Fruit fly (Drosophila melanogaster) whole organism, wandering third instar larva: ENCODE measurements around the gene CG14017.

Experiments
- CG32264 ChIP-seq: fragments of 200-800 bp; sonication (Bioruptor generic); optimal IDR thresholded peaks from 2 replicates; lab custom pipeline; 2016; ENCODE audit warnings: missing biosample characterization, missing genetic modification characterization
- CG9705 ChIP-seq: fragments of 200-800 bp; sonication (Bioruptor generic); optimal IDR thresholded peaks from 2 replicates; lab custom pipeline; 2018; ENCODE audit warnings: missing biosample characterization, mild to moderate bottlenecking, missing genetic modification characterization
- CrebA ChIP-seq: fragments of 200-800 bp; sonication (Bioruptor generic); optimal IDR thresholded peaks from 2 replicates; lab custom pipeline; 2016; ENCODE audit warnings: missing biosample characterization, mild to moderate bottlenecking, missing genetic modification characterization, borderline replicate concordance
- Dfd ChIP-seq: fragments of >200 bp; optimal IDR thresholded peaks from 2 replicates; lab custom pipeline; 2017; ENCODE audit warnings: missing biosample characterization, missing genetic modification characterization
- Dif ChIP-seq: fragments of 200-275, 200-300 bp; sonication (Bioruptor generic); optimal IDR thresholded peaks from 2 replicates; lab custom pipeline; 2018; ENCODE audit warnings: missing biosample characterization, missing genetic modification characterization; ENCODE audit not compliant: partially characterized antibody
- HLH106 ChIP-seq: fragments of 200-800 bp; optimal IDR thresholded peaks from 3 replicates; lab custom pipeline; 2019; ENCODE audit warnings: missing biosample characterization, mild to moderate bottlenecking, missing genetic modification characterization, moderate library complexity
- Hnf4 ChIP-seq: fragments of 200-800 bp; sonication (Bioruptor generic); optimal IDR thresholded peaks from 2 replicates; lab custom pipeline; 2016; ENCODE audit warnings: missing biosample characterization, mild to moderate bottlenecking, missing genetic modification characterization
- Hr83 ChIP-seq: fragments of 200-300 bp; sonication (Bioruptor generic); optimal IDR thresholded peaks from 2 replicates; lab custom pipeline; 2016; ENCODE audit warnings: missing biosample characterization, mild to moderate bottlenecking, missing genetic modification characterization, moderate library complexity; ENCODE audit not compliant: poor library complexity, severe bottlenecking
- Jra ChIP-seq: sonication (Bioruptor generic); optimal IDR thresholded peaks from 2 replicates; lab custom pipeline; 2016; ENCODE audit warnings: missing biosample characterization, missing genetic modification characterization
- Mio ChIP-seq: sonication (Bioruptor generic); optimal IDR thresholded peaks from 2 replicates; lab custom pipeline; 2016; ENCODE audit warnings: missing biosample characterization, missing genetic modification characterization
- N ChIP-seq: fragments of >200 bp; optimal IDR thresholded peaks from 2 replicates; lab custom pipeline; 2018; ENCODE audit warnings: missing biosample characterization, missing external identifiers, missing genetic modification characterization
- OdsH ChIP-seq: fragments of 200-800 bp; sonication (Bioruptor generic); optimal IDR thresholded peaks from 2 replicates; lab custom pipeline; 2016; ENCODE audit warnings: missing biosample characterization, mild to moderate bottlenecking, missing genetic modification characterization
- Rel ChIP-seq, 2 experiments: fragments of 200-800 bp; sonication (Bioruptor generic) in 1 of 2; optimal IDR thresholded peaks; 2 replicates in 1 of 2; 3 replicates in 1 of 2; lab custom pipeline; 2016 to 2019; ENCODE audit warnings: mild to moderate bottlenecking in 2 of 2, missing biosample characterization in 2 of 2, missing genetic modification characterization in 2 of 2, moderate library complexity in 1 of 2
- Sp1 ChIP-seq: fragments of 200-800 bp; sonication (Bioruptor generic); optimal IDR thresholded peaks from 3 replicates; lab custom pipeline; 2019; ENCODE audit warnings: missing biosample characterization, mild to moderate bottlenecking, missing genetic modification characterization, moderate library complexity
- Vsx2 ChIP-seq: fragments of 200-300, 225-300 bp; sonication (Bioruptor generic); optimal IDR thresholded peaks from 2 replicates; lab custom pipeline; 2018; ENCODE audit warnings: missing biosample characterization, missing genetic modification characterization; ENCODE audit not compliant: partially characterized antibody
- br ChIP-seq: fragments of 200-800 bp; sonication (Bioruptor generic); optimal IDR thresholded peaks from 2 replicates; lab custom pipeline; 2016; ENCODE audit warnings: missing biosample characterization, missing genetic modification characterization
- brk ChIP-seq: fragments of 200-800 bp; sonication (Bioruptor generic); optimal IDR thresholded peaks from 2 replicates; lab custom pipeline; 2016; ENCODE audit warnings: missing biosample characterization, mild to moderate bottlenecking, missing genetic modification characterization
- dmrt93B ChIP-seq: fragments of 200-800 bp; sonication (Bioruptor generic); optimal IDR thresholded peaks from 2 replicates; lab custom pipeline; 2018; ENCODE audit warnings: missing biosample characterization, mild to moderate bottlenecking, missing genetic modification characterization
- dsf ChIP-seq: sonication (Bioruptor generic); optimal IDR thresholded peaks from 2 replicates; lab custom pipeline; 2016; ENCODE audit warnings: missing biosample characterization, missing genetic modification characterization, borderline replicate concordance
- ey ChIP-seq: fragments of 200-800 bp; sonication (Bioruptor generic); optimal IDR thresholded peaks from 2 replicates; lab custom pipeline; 2016; ENCODE audit warnings: missing biosample characterization, missing genetic modification characterization
- foxo ChIP-seq, 2 experiments: fragments of 200-800 bp; sonication (Bioruptor generic); optimal IDR thresholded peaks; 2 replicates in 1 of 2; 3 replicates in 1 of 2; lab custom pipeline; 2016 to 2017; ENCODE audit warnings: missing biosample characterization in 2 of 2, missing genetic modification characterization in 2 of 2
- fru ChIP-seq: fragments of 200-800 bp; sonication (Bioruptor generic); optimal IDR thresholded peaks from 3 replicates; lab custom pipeline; 2016; ENCODE audit warnings: missing biosample characterization, mild to moderate bottlenecking, missing genetic modification characterization
- h ChIP-seq: fragments of 200-800 bp; sonication (Bioruptor generic); optimal IDR thresholded peaks from 3 replicates; lab custom pipeline; 2016; ENCODE audit warnings: missing biosample characterization, mild to moderate bottlenecking, missing genetic modification characterization
- jim ChIP-seq: fragments of 175-275, 200-325 bp; sonication (Bioruptor generic); optimal IDR thresholded peaks from 2 replicates; lab custom pipeline; 2016; ENCODE audit warnings: missing biosample characterization, mild to moderate bottlenecking, missing genetic modification characterization
- lola ChIP-seq: fragments of >200 bp; optimal IDR thresholded peaks from 2 replicates; lab custom pipeline; 2017; ENCODE audit warnings: missing biosample characterization, missing genetic modification characterization
- pan ChIP-seq: fragments of >200 bp; optimal IDR thresholded peaks from 2 replicates; lab custom pipeline; 2017
- rgr ChIP-seq: fragments of 200-800 bp; sonication (Bioruptor generic); optimal IDR thresholded peaks from 3 replicates; lab custom pipeline; 2016; ENCODE audit warnings: missing biosample characterization, mild to moderate bottlenecking, missing genetic modification characterization
- sage ChIP-seq: fragments of 200-800 bp; sonication (Bioruptor generic); optimal IDR thresholded peaks from 2 replicates; lab custom pipeline; 2016; ENCODE audit warnings: missing biosample characterization, mild to moderate bottlenecking, missing genetic modification characterization
- sv ChIP-seq: fragments of 200-800 bp; sonication (Bioruptor generic); optimal IDR thresholded peaks from 3 replicates; lab custom pipeline; 2016; ENCODE audit warnings: missing biosample characterization, missing genetic modification characterization
- tai ChIP-seq: sonication (Bioruptor generic); optimal IDR thresholded peaks from 2 replicates; lab custom pipeline; 2016; ENCODE audit warnings: missing biosample characterization, missing genetic modification characterization
- usp ChIP-seq: fragments of >200 bp; optimal IDR thresholded peaks from 2 replicates; lab custom pipeline; 2017; ENCODE audit warnings: missing biosample characterization, missing genetic modification characterization
- woc ChIP-seq: sonication (Bioruptor generic); optimal IDR thresholded peaks from 2 replicates; lab custom pipeline; 2016; ENCODE audit warnings: missing biosample characterization, mild to moderate bottlenecking, missing genetic modification characterization

CG14017 gene

DNA sequence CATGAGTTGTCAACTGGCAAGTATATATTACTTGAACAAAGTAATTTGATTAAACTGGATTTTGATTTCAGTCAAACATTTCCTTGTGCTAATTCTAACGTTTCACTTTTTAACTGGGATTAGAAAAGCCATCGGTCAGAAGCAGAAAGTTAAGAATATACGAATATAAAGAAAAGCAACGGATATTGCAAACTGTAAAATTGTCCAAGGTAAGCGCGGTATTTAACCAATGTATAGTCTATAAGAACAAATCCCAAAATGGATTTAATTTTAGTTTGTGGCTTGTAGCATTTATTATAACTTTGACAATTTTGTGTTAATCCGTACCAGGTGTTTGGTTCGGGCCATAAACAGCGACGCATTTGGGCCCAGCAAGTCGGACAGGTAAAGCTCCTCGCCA, 2.2 kb upstream of the CG14017 start, which contains the start of gene CG18269:
Gene CG18269, plus strand, starts transcription at position 301 of the 400 bp plus-strand sequence.
- TF ChIP-seq brk (GFP tag; lab: Kevin White, UChicago) (no peak), CG32264 (GFP tag; lab: Kevin White, UChicago) (no peak), jim (no peak), Jra (GFP tag; lab: Kevin White, UChicago) (no peak), h (GFP tag; lab: Kevin White, UChicago) (no peak), rgr (GFP tag; lab: Kevin White, UChicago) (no peak), lola (no peak), Vsx2 (GFP tag; lab: Kevin White, UChicago) (no peak), sage (no peak), Hnf4 (GFP tag; lab: Kevin White, UChicago) (no peak), dsf (GFP tag; lab: Kevin White, UChicago) (no peak), CG9705 (no peak), Dif (GFP tag; lab: Kevin White, UChicago) (no peak)

dm6 chr2L:5554818-5555217, 1.1 kb downstream of the CG14017 start, which contains the start of gene GluRIIA:
Gene GluRIIA (plus strand): TSS chr2L:5555072.
- TF ChIP-seq foxo (GFP tag; optimal IDR thresholded peaks at IDR 0.05; lab: Kevin White, UChicago) (no peak), CG9705 (no peak), h (GFP tag; lab: Kevin White, UChicago) (no peak), fru (GFP tag; lab: Kevin White, UChicago) (no peak), CG32264 (GFP tag; lab: Kevin White, UChicago) (no peak), Rel (GFP tag; optimal IDR thresholded peaks at IDR 0.05; lab: Kevin White, UChicago) (no peak), Rel (tag; optimal IDR thresholded peaks at IDR 0.05; lab: Kevin White, UChicago) (no peak), ey (GFP tag; lab: Kevin White, UChicago) (no peak), sage (no peak), Mio (GFP tag; lab: Kevin White, UChicago) (no peak), N (GFP tag; lab: Kevin White, UChicago) (no peak), dmrt93B (no peak), usp (GFP tag; lab: Kevin White, UChicago) (no peak), Hnf4 (GFP tag; lab: Kevin White, UChicago) (no peak), CrebA (no peak)

DNA sequence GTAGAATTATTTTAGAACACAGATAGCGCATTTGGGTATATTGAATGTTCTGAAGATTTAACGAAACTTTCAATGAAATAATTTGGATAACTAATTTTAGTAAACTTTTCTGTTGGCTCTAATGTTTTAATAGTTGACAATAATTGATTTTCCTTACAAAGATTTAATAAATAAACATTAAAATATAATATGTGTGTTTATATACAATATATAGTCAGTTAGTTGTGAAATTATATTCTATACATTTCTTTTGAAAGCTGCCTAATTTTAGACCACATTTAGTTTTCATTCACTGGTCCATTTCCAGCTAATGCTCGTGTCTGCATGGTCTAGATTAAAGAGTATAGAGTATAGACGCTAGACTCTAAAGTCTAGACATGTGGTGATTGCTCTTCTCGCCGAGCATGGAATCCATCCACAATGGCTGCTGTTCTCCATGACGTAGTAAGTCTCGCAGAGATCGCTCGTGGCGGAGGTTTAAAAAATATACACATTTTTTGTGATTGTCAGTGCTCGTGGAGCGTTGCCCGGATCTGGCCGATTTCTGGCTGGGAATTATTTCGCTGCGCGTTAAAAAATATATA, 5.2 kb downstream of the CG14017 start, which contains the start of gene GluRIIB:
Gene GluRIIB, plus strand, starts transcription at position 534 of the 584 bp plus-strand sequence.
- TF ChIP-seq sv (GFP tag; lab: Kevin White, UChicago): no peak

- TF ChIP-seq sv (GFP tag; lab: Kevin White, UChicago): no peak
- peak; percentile 14 for TF ChIP-seq HLH106 (tag; lab: Kevin White, UChicago)
- peak in 1 of 2 experiments; percentile 2 for TF ChIP-seq foxo (GFP tag; optimal IDR thresholded peaks at IDR 0.05; lab: Kevin White, UChicago)
Measured at dm6 chr2L:5567103-5567502, 13.4 kb downstream of the CG14017 start.

DNA sequence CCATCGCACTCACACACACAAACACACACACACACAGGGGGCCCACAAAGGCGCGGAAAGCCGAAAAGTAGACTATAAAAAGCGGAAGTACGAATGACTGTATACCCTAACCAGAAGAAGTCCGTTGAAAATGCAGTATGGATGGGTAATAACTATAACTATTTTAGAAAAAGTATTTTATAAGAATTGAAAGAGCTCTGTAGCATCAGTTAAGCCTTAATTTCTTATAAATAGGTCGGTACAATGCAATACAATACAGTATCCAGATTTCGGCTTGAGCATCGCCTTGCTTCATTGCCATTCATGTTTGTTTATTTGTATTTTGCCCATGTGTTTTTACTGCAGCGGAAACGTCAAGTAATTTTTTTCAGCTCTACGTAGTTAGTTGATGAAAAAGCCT, 15.8 kb downstream of the CG14017 start:
- TF ChIP-seq CG32264 (GFP tag; lab: Kevin White, UChicago) (no peak), CrebA (no peak), CG9705 (no peak), Dif (GFP tag; lab: Kevin White, UChicago) (no peak), usp (GFP tag; lab: Kevin White, UChicago) (no peak), Sp1 (GFP tag; lab: Kevin White, UChicago) (no peak), ey (GFP tag; lab: Kevin White, UChicago) (peak; percentile 32), dsf (GFP tag; lab: Kevin White, UChicago) (no peak), fru (GFP tag; lab: Kevin White, UChicago) (peak; percentile 40), sv (GFP tag; lab: Kevin White, UChicago) (no peak), sage (no peak), N (GFP tag; lab: Kevin White, UChicago) (no peak), pan (lab: Kevin White, UChicago) (no peak), Dfd (GFP tag; lab: Kevin White, UChicago) (peak; percentile 53), woc (no peak), lola (no peak), OdsH (GFP tag; lab: Kevin White, UChicago) (peak; percentile 23), foxo (GFP tag; optimal IDR thresholded peaks at IDR 0.05; lab: Kevin White, UChicago) (peak in 1 of 2 experiments; percentile 34), br (GFP tag; lab: Kevin White, UChicago) (no peak), dmrt93B (peak; percentile 12), Hr83 (GFP tag; lab: Kevin White, UChicago) (no peak), tai (GFP tag; lab: Kevin White, UChicago) (no peak), h (GFP tag; lab: Kevin White, UChicago) (peak; percentile 35), brk (GFP tag; lab: Kevin White, UChicago) (no peak), rgr (GFP tag; lab: Kevin White, UChicago) (peak; percentile 24), HLH106 (tag; lab: Kevin White, UChicago) (peak; percentile 54)
- TF ChIP-seq, all 38 proteins: peak for 9
